Fruit fly (Drosophila melanogaster) whole organism, wandering third instar larva: Measurements from ENCODE around the gene CG34129.

Source experiments
- Abd-B ChIP-seq: fragments of >200 bp; optimal IDR thresholded peaks from 2 replicates; lab custom pipeline; 2017; ENCODE audit warnings: missing biosample characterization, missing genetic modification characterization
- CG32264 ChIP-seq: fragments of 200-800 bp; sonication (Bioruptor generic); optimal IDR thresholded peaks from 2 replicates; lab custom pipeline; 2016; ENCODE audit warnings: missing biosample characterization, missing genetic modification characterization
- CG9705 ChIP-seq: fragments of 200-800 bp; sonication (Bioruptor generic); optimal IDR thresholded peaks from 2 replicates; lab custom pipeline; 2018; ENCODE audit warnings: missing biosample characterization, mild to moderate bottlenecking, missing genetic modification characterization
- CrebA ChIP-seq: fragments of 200-800 bp; sonication (Bioruptor generic); optimal IDR thresholded peaks from 2 replicates; lab custom pipeline; 2016; ENCODE audit warnings: missing biosample characterization, mild to moderate bottlenecking, missing genetic modification characterization, borderline replicate concordance
- Dfd ChIP-seq: fragments of >200 bp; optimal IDR thresholded peaks from 2 replicates; lab custom pipeline; 2017; ENCODE audit warnings: missing biosample characterization, missing genetic modification characterization
- Dif ChIP-seq: fragments of 200-275, 200-300 bp; sonication (Bioruptor generic); optimal IDR thresholded peaks from 2 replicates; lab custom pipeline; 2018; ENCODE audit warnings: missing biosample characterization, missing genetic modification characterization; ENCODE audit not compliant: partially characterized antibody
- GATAd ChIP-seq: sonication (Bioruptor generic); optimal IDR thresholded peaks from 2 replicates; lab custom pipeline; 2016; ENCODE audit warnings: missing biosample characterization, missing genetic modification characterization
- HLH106 ChIP-seq: fragments of 200-800 bp; optimal IDR thresholded peaks from 3 replicates; lab custom pipeline; 2019; ENCODE audit warnings: missing biosample characterization, mild to moderate bottlenecking, missing genetic modification characterization, moderate library complexity
- Hnf4 ChIP-seq: fragments of 200-800 bp; sonication (Bioruptor generic); optimal IDR thresholded peaks from 2 replicates; lab custom pipeline; 2016; ENCODE audit warnings: missing biosample characterization, mild to moderate bottlenecking, missing genetic modification characterization
- Hr78 ChIP-seq: fragments of >200 bp; optimal IDR thresholded peaks from 2 replicates; lab custom pipeline; 2017; ENCODE audit warnings: missing biosample characterization, missing genetic modification characterization
- Hr83 ChIP-seq: fragments of 200-300 bp; sonication (Bioruptor generic); optimal IDR thresholded peaks from 2 replicates; lab custom pipeline; 2016; ENCODE audit warnings: missing biosample characterization, mild to moderate bottlenecking, missing genetic modification characterization, moderate library complexity; ENCODE audit not compliant: poor library complexity, severe bottlenecking
- Jra ChIP-seq: sonication (Bioruptor generic); optimal IDR thresholded peaks from 2 replicates; lab custom pipeline; 2016; ENCODE audit warnings: missing biosample characterization, missing genetic modification characterization
- Mio ChIP-seq: sonication (Bioruptor generic); optimal IDR thresholded peaks from 2 replicates; lab custom pipeline; 2016; ENCODE audit warnings: missing biosample characterization, missing genetic modification characterization
- Myc ChIP-seq: fragments of >200 bp; optimal IDR thresholded peaks from 2 replicates; lab custom pipeline; 2017
- N ChIP-seq: fragments of >200 bp; optimal IDR thresholded peaks from 2 replicates; lab custom pipeline; 2018; ENCODE audit warnings: missing biosample characterization, missing external identifiers, missing genetic modification characterization
- OdsH ChIP-seq: fragments of 200-800 bp; sonication (Bioruptor generic); optimal IDR thresholded peaks from 2 replicates; lab custom pipeline; 2016; ENCODE audit warnings: missing biosample characterization, mild to moderate bottlenecking, missing genetic modification characterization
- Rel ChIP-seq, 2 experiments: fragments of 200-800 bp; sonication (Bioruptor generic) in 1 of 2; optimal IDR thresholded peaks; 2 replicates in 1 of 2; 3 replicates in 1 of 2; lab custom pipeline; 2016 to 2019; ENCODE audit warnings: mild to moderate bottlenecking in 2 of 2, missing biosample characterization in 2 of 2, missing genetic modification characterization in 2 of 2, moderate library complexity in 1 of 2
- Sp1 ChIP-seq: fragments of 200-800 bp; sonication (Bioruptor generic); optimal IDR thresholded peaks from 3 replicates; lab custom pipeline; 2019; ENCODE audit warnings: missing biosample characterization, mild to moderate bottlenecking, missing genetic modification characterization, moderate library complexity
- Vsx2 ChIP-seq: fragments of 200-300, 225-300 bp; sonication (Bioruptor generic); optimal IDR thresholded peaks from 2 replicates; lab custom pipeline; 2018; ENCODE audit warnings: missing biosample characterization, missing genetic modification characterization; ENCODE audit not compliant: partially characterized antibody
- br ChIP-seq: fragments of 200-800 bp; sonication (Bioruptor generic); optimal IDR thresholded peaks from 2 replicates; lab custom pipeline; 2016; ENCODE audit warnings: missing biosample characterization, missing genetic modification characterization
- brk ChIP-seq: fragments of 200-800 bp; sonication (Bioruptor generic); optimal IDR thresholded peaks from 2 replicates; lab custom pipeline; 2016; ENCODE audit warnings: missing biosample characterization, mild to moderate bottlenecking, missing genetic modification characterization
- dl ChIP-seq, 2 experiments: fragments of 175-275, 200-275 bp in 1 of 2; fragments of 200-275 bp in 1 of 2; sonication (Bioruptor generic); optimal IDR thresholded peaks; lab custom pipeline; 2018; ENCODE audit warnings: mild to moderate bottlenecking in 2 of 2, missing biosample characterization in 2 of 2, missing genetic modification characterization in 2 of 2, moderate library complexity in 2 of 2; ENCODE audit not compliant: partially characterized antibody in 2 of 2, insufficient read depth in 1 of 2
- dmrt93B ChIP-seq: fragments of 200-800 bp; sonication (Bioruptor generic); optimal IDR thresholded peaks from 2 replicates; lab custom pipeline; 2018; ENCODE audit warnings: missing biosample characterization, mild to moderate bottlenecking, missing genetic modification characterization
- dsf ChIP-seq: sonication (Bioruptor generic); optimal IDR thresholded peaks from 2 replicates; lab custom pipeline; 2016; ENCODE audit warnings: missing biosample characterization, missing genetic modification characterization, borderline replicate concordance
- ey ChIP-seq: fragments of 200-800 bp; sonication (Bioruptor generic); optimal IDR thresholded peaks from 2 replicates; lab custom pipeline; 2016; ENCODE audit warnings: missing biosample characterization, missing genetic modification characterization
- foxo ChIP-seq, 2 experiments: fragments of 200-800 bp; sonication (Bioruptor generic); optimal IDR thresholded peaks; 2 replicates in 1 of 2; 3 replicates in 1 of 2; lab custom pipeline; 2016 to 2017; ENCODE audit warnings: missing biosample characterization in 2 of 2, missing genetic modification characterization in 2 of 2
- fru ChIP-seq: fragments of 200-800 bp; sonication (Bioruptor generic); optimal IDR thresholded peaks from 3 replicates; lab custom pipeline; 2016; ENCODE audit warnings: missing biosample characterization, mild to moderate bottlenecking, missing genetic modification characterization
- h ChIP-seq: fragments of 200-800 bp; sonication (Bioruptor generic); optimal IDR thresholded peaks from 3 replicates; lab custom pipeline; 2016; ENCODE audit warnings: missing biosample characterization, mild to moderate bottlenecking, missing genetic modification characterization
- jim ChIP-seq: fragments of 175-275, 200-325 bp; sonication (Bioruptor generic); optimal IDR thresholded peaks from 2 replicates; lab custom pipeline; 2016; ENCODE audit warnings: missing biosample characterization, mild to moderate bottlenecking, missing genetic modification characterization
- lola ChIP-seq: fragments of >200 bp; optimal IDR thresholded peaks from 2 replicates; lab custom pipeline; 2017; ENCODE audit warnings: missing biosample characterization, missing genetic modification characterization
- pan ChIP-seq: fragments of >200 bp; optimal IDR thresholded peaks from 2 replicates; lab custom pipeline; 2017
- psq ChIP-seq: fragments of 200-800 bp; sonication (Bioruptor generic); optimal IDR thresholded peaks from 3 replicates; lab custom pipeline; 2017; ENCODE audit warnings: missing biosample characterization, mild to moderate bottlenecking, missing genetic modification characterization, moderate library complexity
- rgr ChIP-seq: fragments of 200-800 bp; sonication (Bioruptor generic); optimal IDR thresholded peaks from 3 replicates; lab custom pipeline; 2016; ENCODE audit warnings: missing biosample characterization, mild to moderate bottlenecking, missing genetic modification characterization
- sage ChIP-seq: fragments of 200-800 bp; sonication (Bioruptor generic); optimal IDR thresholded peaks from 2 replicates; lab custom pipeline; 2016; ENCODE audit warnings: missing biosample characterization, mild to moderate bottlenecking, missing genetic modification characterization
- sv ChIP-seq: fragments of 200-800 bp; sonication (Bioruptor generic); optimal IDR thresholded peaks from 3 replicates; lab custom pipeline; 2016; ENCODE audit warnings: missing biosample characterization, missing genetic modification characterization
- tai ChIP-seq: sonication (Bioruptor generic); optimal IDR thresholded peaks from 2 replicates; lab custom pipeline; 2016; ENCODE audit warnings: missing biosample characterization, missing genetic modification characterization
- usp ChIP-seq: fragments of >200 bp; optimal IDR thresholded peaks from 2 replicates; lab custom pipeline; 2017; ENCODE audit warnings: missing biosample characterization, missing genetic modification characterization
- woc ChIP-seq: sonication (Bioruptor generic); optimal IDR thresholded peaks from 2 replicates; lab custom pipeline; 2016; ENCODE audit warnings: missing biosample characterization, mild to moderate bottlenecking, missing genetic modification characterization

Gene CG34129

DNA sequence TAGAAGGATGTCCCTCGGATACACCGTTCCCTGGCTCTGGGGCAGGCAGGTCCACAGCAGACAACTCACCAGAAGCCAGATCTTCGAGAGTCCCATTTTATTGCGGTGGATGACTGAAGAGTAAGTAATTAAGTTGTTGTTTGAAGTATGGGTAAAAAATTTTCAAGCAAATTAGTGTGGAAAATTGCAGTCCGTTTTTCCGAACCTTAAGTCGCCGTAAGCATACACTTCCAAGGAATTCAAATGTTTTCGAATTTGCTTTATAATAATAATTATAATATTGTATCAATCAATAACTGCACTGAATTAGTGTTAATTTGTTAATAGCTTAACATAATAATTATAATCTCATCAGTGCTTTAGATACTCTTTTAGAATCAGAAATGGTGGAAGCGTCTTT, at the start of gene CG34129:
CG34129 (minus strand) TSS at position 101 of the 400 bp plus-strand sequence.
- no peak for TF ChIP-seq dsf (GFP tag; lab: Kevin White, UChicago)
- no peak for TF ChIP-seq sv (GFP tag; lab: Kevin White, UChicago)
- TF ChIP-seq Dif (GFP tag; lab: Kevin White, UChicago): no peak
- no peak for TF ChIP-seq GATAd
- TF ChIP-seq Hr78 (GFP tag; lab: Kevin White, UChicago): no peak

DNA sequence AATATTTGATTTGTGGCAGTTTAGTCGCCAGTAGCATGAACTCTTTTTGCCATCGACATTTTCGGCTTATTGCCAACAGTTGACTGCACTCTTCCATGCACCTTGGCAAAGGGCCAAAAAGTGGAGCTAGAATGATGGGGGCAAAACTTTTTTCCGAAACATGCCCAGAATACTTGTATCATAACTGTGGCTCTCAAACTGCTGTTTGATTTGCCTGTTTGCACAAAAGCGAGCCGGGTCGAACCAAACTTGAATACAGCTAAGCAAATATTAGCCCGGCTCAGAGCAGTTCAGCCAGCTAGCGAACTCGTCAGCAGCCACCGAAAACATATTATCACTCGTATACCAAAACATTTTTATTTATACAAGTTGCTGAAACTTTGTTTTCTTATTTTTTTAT, 47.9 kb upstream of the CG34129 start:
- peak; percentile 64 for TF ChIP-seq Hr83 (GFP tag; lab: Kevin White, UChicago)
- TF ChIP-seq CG9705 (GFP tag; lab: Kevin White, UChicago): no peak

DNA sequence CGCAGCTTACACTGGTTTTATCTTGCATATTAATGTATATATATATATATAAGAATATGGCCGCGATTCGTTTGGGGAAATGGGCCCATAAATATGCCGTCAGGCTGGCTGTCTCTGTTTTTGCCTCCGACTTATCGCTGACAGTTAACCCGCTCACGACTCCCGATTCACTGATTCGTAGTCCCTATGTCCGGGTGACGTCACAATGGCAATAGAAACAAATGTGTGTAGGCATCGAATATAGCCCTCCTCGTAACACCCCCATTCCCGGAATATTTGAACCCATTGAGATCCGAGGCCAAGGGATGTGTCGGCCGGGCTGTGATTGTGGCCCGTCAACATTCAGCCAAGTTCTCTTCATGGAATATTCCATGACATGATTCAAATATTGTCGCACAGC, 46.5 kb upstream of the CG34129 start:
- TF ChIP-seq Hr78 (GFP tag; lab: Kevin White, UChicago): no peak
- no peak for TF ChIP-seq Dif (GFP tag; lab: Kevin White, UChicago)
- no peak for TF ChIP-seq HLH106 (tag; lab: Kevin White, UChicago)
- TF ChIP-seq CG32264 (GFP tag; lab: Kevin White, UChicago): no peak
- no peak for TF ChIP-seq Hr83 (GFP tag; lab: Kevin White, UChicago)

DNA sequence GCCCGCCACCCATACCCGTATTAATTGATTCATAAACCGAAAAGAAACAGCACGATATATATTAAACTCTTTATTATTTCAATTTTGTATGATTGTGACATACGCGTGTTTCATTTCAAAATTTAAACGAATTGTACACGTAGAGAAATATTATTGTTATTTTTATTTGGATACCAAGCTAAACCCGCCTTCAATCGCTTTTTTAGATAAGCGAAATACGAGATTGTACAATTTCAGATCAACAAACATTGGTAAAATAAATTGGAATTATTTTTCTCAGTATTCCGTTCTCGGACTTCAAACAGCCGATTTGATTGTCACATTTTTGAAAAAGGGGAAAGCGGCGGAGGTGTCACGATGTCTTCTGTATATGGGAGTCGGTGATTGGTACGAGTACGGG, 44.0 kb upstream of the CG34129 start:
- no peak for TF ChIP-seq pan (lab: Kevin White, UChicago)
- no peak for TF ChIP-seq Dif (GFP tag; lab: Kevin White, UChicago)
- no peak for TF ChIP-seq Abd-B (GFP tag; lab: Kevin White, UChicago)
- no peak for TF ChIP-seq Mio (GFP tag; lab: Kevin White, UChicago)
- TF ChIP-seq Vsx2: no peak
- peak; percentile 46 for TF ChIP-seq Hnf4 (GFP tag; lab: Kevin White, UChicago)
- TF ChIP-seq br (GFP tag; lab: Kevin White, UChicago): peak; percentile 41
- peak; percentile 29 for TF ChIP-seq psq (GFP tag; lab: Kevin White, UChicago)
- no peak for TF ChIP-seq Rel (GFP tag; optimal IDR thresholded peaks at IDR 0.05; lab: Kevin White, UChicago)
- no peak for TF ChIP-seq Rel (tag; optimal IDR thresholded peaks at IDR 0.05; lab: Kevin White, UChicago)
- peak; percentile 46 for TF ChIP-seq OdsH (GFP tag; lab: Kevin White, UChicago)
- TF ChIP-seq sv (GFP tag; lab: Kevin White, UChicago): no peak
- no peak for TF ChIP-seq Hr83 (GFP tag; lab: Kevin White, UChicago)
- peak; percentile 7 for TF ChIP-seq CG9705 (GFP tag; lab: Kevin White, UChicago)
- peak; percentile 33 for TF ChIP-seq dmrt93B (GFP tag; lab: Kevin White, UChicago)
- peak; percentile 15 for TF ChIP-seq woc (GFP tag; lab: Kevin White, UChicago)
- TF ChIP-seq dl (GFP tag; optimal IDR thresholded peaks at IDR 0.05; lab: Kevin White, UChicago; ENCODE audit: insufficient read depth in 1 of 2, partially characterized antibody in 2 of 2): no peak
- peak; percentile 88 for TF ChIP-seq h (GFP tag; lab: Kevin White, UChicago)
- no peak for TF ChIP-seq lola (GFP tag; lab: Kevin White, UChicago)
- peak; percentile 68 for TF ChIP-seq HLH106 (tag; lab: Kevin White, UChicago)
- TF ChIP-seq usp (GFP tag; lab: Kevin White, UChicago): no peak
- no peak for TF ChIP-seq Dfd (GFP tag; lab: Kevin White, UChicago)
- peak; percentile 60 for TF ChIP-seq Sp1 (GFP tag; lab: Kevin White, UChicago)
- TF ChIP-seq CrebA: no peak
- TF ChIP-seq N (GFP tag; lab: Kevin White, UChicago): no peak
- peak; percentile 63 for TF ChIP-seq rgr (GFP tag; lab: Kevin White, UChicago)
- TF ChIP-seq Jra: no peak
- no peak for TF ChIP-seq sage (GFP tag; lab: Kevin White, UChicago)
- no peak for TF ChIP-seq GATAd
- TF ChIP-seq CG32264 (GFP tag; lab: Kevin White, UChicago): peak; percentile 17
- TF ChIP-seq Myc (lab: Kevin White, UChicago): no peak
- TF ChIP-seq dsf (GFP tag; lab: Kevin White, UChicago): no peak
- peak; percentile 55 for TF ChIP-seq fru (GFP tag; lab: Kevin White, UChicago)
- TF ChIP-seq jim: no peak
- peak; percentile 70 for TF ChIP-seq ey (GFP tag; lab: Kevin White, UChicago)
- peak in 1 of 2 experiments; percentile 64 for TF ChIP-seq foxo (GFP tag; optimal IDR thresholded peaks at IDR 0.05; lab: Kevin White, UChicago)
- no peak for TF ChIP-seq Hr78 (GFP tag; lab: Kevin White, UChicago)
- TF ChIP-seq tai (GFP tag; lab: Kevin White, UChicago): no peak
- no peak for TF ChIP-seq brk
